Worm (Caenorhabditis elegans): Measurements from ENCODE around the gene K02E10.4.

Gene K02E10.4

DNA sequence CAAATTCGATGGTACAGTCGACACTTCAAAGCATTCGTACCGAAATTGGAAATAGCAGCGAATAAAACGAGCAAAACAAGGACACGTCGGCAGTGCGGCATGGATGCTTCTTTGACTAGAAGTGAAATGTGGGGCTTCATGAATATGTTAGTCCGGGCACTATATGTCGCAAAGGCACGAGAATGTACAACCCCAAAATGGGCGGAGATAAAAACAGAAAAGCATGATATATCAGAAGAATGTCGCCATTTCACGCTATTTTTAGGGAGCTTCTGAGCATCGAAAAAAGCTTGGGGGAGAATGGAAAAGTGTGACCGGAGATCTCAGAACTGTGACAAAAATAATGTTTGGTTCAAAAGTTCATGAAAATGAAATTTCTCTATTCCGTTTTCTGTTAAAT, 39.8 kb upstream of the K02E10.4 start, which contains the start of gene T07D1.3:
T07D1.3 (minus strand) TSS at position 101 of the 400 bp plus-strand sequence.
- TF ChIP-seq lin-32 (GFP tag; optimal IDR thresholded peaks at IDR 0.05) (no peak), nhr-12 (tag; optimal IDR thresholded peaks at IDR 0.05) (no peak), cnd-1 (tag; optimal IDR thresholded peaks at IDR 0.05) (no peak), nhr-237 (tag; optimal IDR thresholded peaks at IDR 0.05) (no peak), nhr-28 (tag; optimal IDR thresholded peaks at IDR 0.05) (no peak), snpc-4 (tag; optimal IDR thresholded peaks at IDR 0.05) (no peak), bed-3 (GFP tag; optimal IDR thresholded peaks at IDR 0.05) (no peak), lin-13 (tag; optimal IDR thresholded peaks at IDR 0.05) (no peak), nhr-76 (tag; optimal IDR thresholded peaks at IDR 0.05) (no peak), unc-62 (GFP tag; optimal IDR thresholded peaks at IDR 0.05) (no peak), sem-2 (GFP tag; optimal IDR thresholded peaks at IDR 0.05) (no peak), drap-1 (GFP tag; optimal IDR thresholded peaks at IDR 0.05) (no peak), tbx-8 (GFP tag; optimal IDR thresholded peaks at IDR 0.05) (no peak), blmp-1 (tag; optimal IDR thresholded peaks at IDR 0.05) (no peak), flh-1 (GFP tag; optimal IDR thresholded peaks at IDR 0.05) (no peak), ceh-39 (tag; optimal IDR thresholded peaks at IDR 0.05) (no peak), elt-1 (tag; optimal IDR thresholded peaks at IDR 0.05; ENCODE audit: borderline replicate concordance, insufficient read depth) (no peak), ceh-43 (GFP tag; optimal IDR thresholded peaks at IDR 0.05) (no peak)

DNA sequence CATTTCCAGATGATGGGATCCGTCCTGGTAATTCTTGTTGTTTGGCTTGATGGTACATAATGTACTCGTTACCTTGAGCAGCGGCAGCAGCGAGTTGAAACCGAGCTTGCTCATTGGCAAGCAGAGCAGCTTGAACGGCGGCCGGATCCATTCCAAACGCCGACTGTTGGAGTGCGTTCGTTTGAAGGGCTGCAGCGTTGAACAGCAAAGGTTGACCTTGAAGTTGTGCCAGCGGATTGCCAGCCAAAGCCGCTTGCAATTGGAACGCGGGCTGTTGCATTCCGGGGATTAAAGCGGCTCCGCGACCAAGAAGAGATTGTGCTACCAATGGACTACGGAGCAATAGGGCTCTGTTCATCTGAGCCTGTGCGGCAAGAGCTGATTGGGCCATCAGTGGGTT, 36.9 kb upstream of the K02E10.4 start:
- TF ChIP-seq flh-1 (GFP tag; optimal IDR thresholded peaks at IDR 0.05) = no peak
- no peak for TF ChIP-seq M03D4.4 (tag; optimal IDR thresholded peaks at IDR 0.05)
- TF ChIP-seq hlh-1 (tag; optimal IDR thresholded peaks at IDR 0.05) = no peak
- no peak for TF ChIP-seq lin-32 (GFP tag; optimal IDR thresholded peaks at IDR 0.05)
- TF ChIP-seq nhr-12 (tag; optimal IDR thresholded peaks at IDR 0.05) = no peak
- TF ChIP-seq ham-2 (GFP tag; optimal IDR thresholded peaks at IDR 0.05) = no peak
- TF ChIP-seq drap-1 (GFP tag; optimal IDR thresholded peaks at IDR 0.05) = no peak
- no peak for TF ChIP-seq ceh-83 (GFP tag; optimal IDR thresholded peaks at IDR 0.05)

DNA sequence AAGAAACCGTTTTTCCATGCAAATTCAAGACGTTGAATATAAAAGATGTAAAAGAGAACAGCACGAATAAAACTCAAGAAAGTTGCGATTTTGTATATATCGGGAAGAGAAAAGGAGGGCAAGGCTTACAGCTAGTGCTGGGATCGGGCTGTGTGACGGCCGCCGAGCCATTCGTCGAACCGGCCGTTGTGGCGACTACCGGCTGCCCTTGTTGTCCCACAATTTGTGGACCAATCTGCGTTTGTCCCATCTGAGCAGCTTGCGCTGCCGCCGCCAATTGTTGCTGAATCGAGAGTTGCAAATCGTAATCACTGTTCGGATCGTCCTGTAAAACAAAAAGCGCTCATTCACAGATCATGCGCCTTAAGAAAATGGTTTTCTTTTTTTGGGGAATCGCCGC, 35.8 kb upstream of the K02E10.4 start:
- TF ChIP-seq bed-3 (GFP tag; optimal IDR thresholded peaks at IDR 0.05) (no peak), lsy-2 (tag; optimal IDR thresholded peaks at IDR 0.05) (no peak), blmp-1 (tag; optimal IDR thresholded peaks at IDR 0.05) (no peak), cnd-1 (tag; optimal IDR thresholded peaks at IDR 0.05) (no peak), mls-2 (tag; optimal IDR thresholded peaks at IDR 0.05) (no peak), flh-1 (GFP tag; optimal IDR thresholded peaks at IDR 0.05) (no peak), zip-8 (tag; optimal IDR thresholded peaks at IDR 0.05) (no peak), mab-5 (tag; optimal IDR thresholded peaks at IDR 0.05) (no peak), ceh-83 (GFP tag; optimal IDR thresholded peaks at IDR 0.05) (no peak), ceh-39 (tag; optimal IDR thresholded peaks at IDR 0.05) (no peak), nhr-28 (tag; optimal IDR thresholded peaks at IDR 0.05) (no peak), mep-1 (tag; optimal IDR thresholded peaks at IDR 0.05) (no peak), nhr-237 (tag; optimal IDR thresholded peaks at IDR 0.05) (no peak)

DNA sequence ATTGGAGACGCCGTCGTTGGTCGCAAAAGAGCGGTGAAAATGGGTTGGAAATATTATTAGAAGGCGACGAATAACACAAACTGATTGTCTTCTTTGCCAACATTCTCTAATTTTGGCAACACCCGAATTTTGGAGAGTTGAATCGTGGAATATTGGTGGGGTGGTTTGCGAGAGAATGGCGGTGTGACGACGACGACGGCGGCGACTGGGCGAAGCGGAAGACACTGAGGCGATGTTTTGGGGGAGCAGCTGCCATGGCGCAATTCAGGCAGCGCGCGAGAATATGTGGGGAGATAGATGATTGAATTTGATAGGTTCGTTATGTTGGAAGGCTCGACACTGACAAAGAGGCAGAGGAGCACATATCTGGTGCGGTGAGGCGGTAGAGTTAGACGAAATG, 32.1 kb upstream of the K02E10.4 start:
- TF ChIP-seq nhr-237 (tag; optimal IDR thresholded peaks at IDR 0.05) = no peak
- TF ChIP-seq ces-1 (GFP tag; optimal IDR thresholded peaks at IDR 0.05) = peak; percentile 42

DNA sequence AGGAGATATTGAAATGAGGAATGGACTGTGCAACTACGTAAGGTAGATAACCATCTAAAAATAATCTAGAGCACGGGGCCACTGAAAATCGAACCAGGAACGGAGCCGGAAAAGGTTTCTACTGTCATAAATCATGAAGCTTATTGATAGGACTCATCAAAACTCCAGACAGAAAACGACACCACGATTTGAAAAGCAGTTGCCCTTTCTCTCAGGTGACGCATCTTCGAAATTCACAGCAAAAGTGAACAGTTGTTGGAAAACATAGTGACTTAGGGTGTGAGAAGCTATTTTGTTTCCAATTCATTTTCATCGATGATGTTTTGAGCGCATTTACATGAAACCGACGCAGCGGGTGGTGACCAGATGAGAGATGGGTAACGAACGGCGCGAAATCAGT, 30.8 kb upstream of the K02E10.4 start:
- TF ChIP-seq unc-120 (tag; optimal IDR thresholded peaks at IDR 0.05; ENCODE audit: poor library complexity, severe bottlenecking) (peak; percentile 11), nhr-76 (tag; optimal IDR thresholded peaks at IDR 0.05) (no peak), unc-62 (GFP tag; optimal IDR thresholded peaks at IDR 0.05) (peak; percentile 54), hlh-1 (tag; optimal IDR thresholded peaks at IDR 0.05) (peak; percentile 98)

DNA sequence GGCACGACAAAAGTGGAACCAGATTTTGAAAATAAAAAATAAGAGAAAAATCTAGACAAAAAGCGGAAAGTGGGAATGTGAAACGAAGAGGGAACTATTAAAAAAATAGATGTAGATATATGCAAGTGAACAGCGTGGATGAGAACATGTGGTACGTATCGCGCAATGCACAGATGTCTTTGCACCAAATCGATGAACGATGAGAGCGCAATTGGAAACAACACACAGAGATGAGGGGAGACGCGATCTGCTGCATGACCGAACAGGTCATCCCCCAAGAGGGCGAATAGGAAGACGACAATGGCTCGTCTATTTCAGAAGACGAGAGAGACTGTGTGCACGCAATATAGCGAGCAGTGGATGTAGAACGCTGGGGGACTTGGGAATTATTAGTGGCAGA, 30.3 kb upstream of the K02E10.4 start:
- no peak for TF ChIP-seq ztf-11 (tag; optimal IDR thresholded peaks at IDR 0.05)
- no peak for TF ChIP-seq lsy-2 (tag; optimal IDR thresholded peaks at IDR 0.05)
- TF ChIP-seq ces-1 (GFP tag; optimal IDR thresholded peaks at IDR 0.05) = no peak
- TF ChIP-seq nhr-12 (tag; optimal IDR thresholded peaks at IDR 0.05) = no peak
- TF ChIP-seq nhr-2 (tag; optimal IDR thresholded peaks at IDR 0.05) = peak; percentile 76
- no peak for TF ChIP-seq mep-1 (tag; optimal IDR thresholded peaks at IDR 0.05)
- no peak for TF ChIP-seq ham-2 (GFP tag; optimal IDR thresholded peaks at IDR 0.05)
- TF ChIP-seq nhr-28 (tag; optimal IDR thresholded peaks at IDR 0.05) = no peak
- no peak for TF ChIP-seq unc-39 (tag; optimal IDR thresholded peaks at IDR 0.05)
- TF ChIP-seq lin-32 (GFP tag; optimal IDR thresholded peaks at IDR 0.05) = peak; percentile 27
- no peak for TF ChIP-seq elt-3 (tag; optimal IDR thresholded peaks at IDR 0.05)
- no peak for TF ChIP-seq zip-8 (tag; optimal IDR thresholded peaks at IDR 0.05)
- no peak for TF ChIP-seq ceh-43 (GFP tag; optimal IDR thresholded peaks at IDR 0.05)
- no peak for TF ChIP-seq elt-1 (tag; optimal IDR thresholded peaks at IDR 0.05; ENCODE audit: borderline replicate concordance, insufficient read depth)
- no peak for TF ChIP-seq blmp-1 (tag; optimal IDR thresholded peaks at IDR 0.05)
- TF ChIP-seq cnd-1 (tag; optimal IDR thresholded peaks at IDR 0.05) = peak; percentile 47
- TF ChIP-seq ceh-39 (tag; optimal IDR thresholded peaks at IDR 0.05) = peak; percentile 72
- TF ChIP-seq flh-1 (GFP tag; optimal IDR thresholded peaks at IDR 0.05) = no peak
- TF ChIP-seq mls-2 (tag; optimal IDR thresholded peaks at IDR 0.05) = peak; percentile 17

Data from whole organism, mixed stage, embryonic.